Fruit fly (Drosophila melanogaster) whole organism, embryonic: ENCODE data around the gene Pxn.

Experiments
- Atf6 ChIP-seq: fragments of 200-800 bp; sonication (Bioruptor generic); IDR thresholded peaks from 2 replicates; pipeline ENCODE4 v1.3.6; 2022; ENCODE audit warnings: missing biosample characterization, missing genetic modification characterization
- B-H1 ChIP-seq: fragments of 200-800 bp; sonication (Bioruptor generic); IDR thresholded peaks from 3 replicates; pipeline ENCODE4 v1.3.6; 2022; ENCODE audit warnings: missing biosample characterization, missing genetic modification characterization
- Bteb2 ChIP-seq: fragments of 200-800 bp; sonication (Bioruptor generic); optimal IDR thresholded peaks from 2 replicates; lab custom pipeline; 2016; ENCODE audit warnings: missing biosample characterization, missing genetic modification characterization
- CG10959 ChIP-seq: fragments of 200-800 bp; sonication (Bioruptor generic); IDR thresholded peaks from 2 replicates; pipeline ENCODE4 v1.3.6; 2022; ENCODE audit warnings: missing biosample characterization, missing genetic modification characterization
- CG11695 ChIP-seq: fragments of 200-800 bp; sonication (Bioruptor generic); IDR thresholded peaks from 3 replicates; pipeline ENCODE4 v1.3.6; 2022; ENCODE audit warnings: missing biosample characterization, missing genetic modification characterization
- CG11696 ChIP-seq: fragments of 200-800 bp; sonication (Bioruptor generic); IDR thresholded peaks from 2 replicates; pipeline ENCODE4 v1.3.6; 2022; ENCODE audit warnings: missing biosample characterization, missing genetic modification characterization
- CG17328 ChIP-seq: fragments of 200-800 bp; sonication (Bioruptor generic); IDR thresholded peaks from 2 replicates; pipeline ENCODE4 v1.3.6; 2022; ENCODE audit warnings: missing biosample characterization, missing genetic modification characterization
- CG18262 ChIP-seq: fragments of 200-800 bp; optimal IDR thresholded peaks from 3 replicates; lab custom pipeline; 2019; ENCODE audit warnings: missing biosample characterization, mild to moderate bottlenecking, missing genetic modification characterization, moderate library complexity
- CG18476 ChIP-seq: fragments of 200-800 bp; sonication (Bioruptor generic); optimal IDR thresholded peaks from 2 replicates; lab custom pipeline; 2016; ENCODE audit warnings: missing biosample characterization, mild to moderate bottlenecking, missing genetic modification characterization
- CG18619 ChIP-seq: fragments of 200-800 bp; sonication (Bioruptor generic); optimal IDR thresholded peaks from 3 replicates; lab custom pipeline; 2017; ENCODE audit warnings: missing biosample characterization, mild to moderate bottlenecking, missing genetic modification characterization
- CG30020 ChIP-seq: fragments of 200-800 bp; optimal IDR thresholded peaks from 2 replicates; lab custom pipeline; 2019; ENCODE audit warnings: missing biosample characterization, mild to moderate bottlenecking, missing genetic modification characterization, moderate library complexity
- CG4707 ChIP-seq: fragments of 200-800 bp; sonication (Bioruptor generic); optimal IDR thresholded peaks from 2 replicates; lab custom pipeline; 2018; ENCODE audit warnings: missing biosample characterization, mild to moderate bottlenecking, missing genetic modification characterization, moderate library complexity
- CG4820 ChIP-seq: fragments of 200-800 bp; sonication (Bioruptor generic); optimal IDR thresholded peaks from 3 replicates; lab custom pipeline; 2016; ENCODE audit warnings: missing biosample characterization, missing genetic modification characterization
- CG4854 ChIP-seq: fragments of 200-800 bp; sonication (Bioruptor generic); optimal IDR thresholded peaks from 2 replicates; lab custom pipeline; 2016; ENCODE audit warnings: missing biosample characterization, missing genetic modification characterization, inconsistent platforms
- CG6175 ChIP-seq: fragments of 200-800 bp; sonication (Bioruptor generic); IDR thresholded peaks from 3 replicates; pipeline ENCODE4 v1.3.6; 2022; ENCODE audit warnings: missing biosample characterization, missing genetic modification characterization
- CG7271 ChIP-seq: fragments of 200-800 bp; sonication (Bioruptor generic); optimal IDR thresholded peaks from 2 replicates; lab custom pipeline; 2018; ENCODE audit warnings: missing biosample characterization, mild to moderate bottlenecking, missing genetic modification characterization, moderate library complexity
- CG8944 ChIP-seq: fragments of 200-800 bp; sonication (Bioruptor generic); optimal IDR thresholded peaks from 3 replicates; lab custom pipeline; 2016; ENCODE audit warnings: missing biosample characterization, missing genetic modification characterization
- CG9727 ChIP-seq: fragments of 200-800 bp; sonication (Bioruptor generic); optimal IDR thresholded peaks from 3 replicates; lab custom pipeline; 2017; ENCODE audit warnings: missing biosample characterization, mild to moderate bottlenecking, missing genetic modification characterization
- CG9817 ChIP-seq: fragments of 200-800 bp; sonication (Bioruptor generic); optimal IDR thresholded peaks from 2 replicates; lab custom pipeline; 2018; ENCODE audit warnings: missing biosample characterization, mild to moderate bottlenecking, missing genetic modification characterization, moderate library complexity
- D19B ChIP-seq: fragments of 200-800 bp; sonication (Bioruptor generic); optimal IDR thresholded peaks from 2 replicates; lab custom pipeline; 2017; ENCODE audit warnings: missing biosample characterization, mild to moderate bottlenecking, missing genetic modification characterization
- Dek ChIP-seq: fragments of 200-800 bp; sonication (Bioruptor generic); optimal IDR thresholded peaks from 3 replicates; lab custom pipeline; 2019; ENCODE audit warnings: missing biosample characterization, mild to moderate bottlenecking, missing genetic modification characterization, moderate library complexity
- Dip2 ChIP-seq: fragments of 200-800 bp; sonication (Bioruptor generic); IDR thresholded peaks from 2 replicates; pipeline ENCODE4 v1.3.6; 2022; ENCODE audit warnings: missing biosample characterization, missing genetic modification characterization
- Fer1 ChIP-seq: fragments of 200-800 bp; sonication (Bioruptor generic); optimal IDR thresholded peaks from 2 replicates; lab custom pipeline; 2017; ENCODE audit warnings: missing biosample characterization, mild to moderate bottlenecking, missing genetic modification characterization
- GATAe ChIP-seq: fragments of 200-800 bp; sonication (Bioruptor generic); conservative IDR thresholded peaks from 2 replicates; pipeline ENCODE4 v1.3.6; 2022; ENCODE audit warnings: missing biosample characterization, missing genetic modification characterization
- Gsc ChIP-seq: fragments of 200-800 bp; sonication (Bioruptor generic); IDR thresholded peaks from 2 replicates; pipeline ENCODE4 v1.3.6; 2022; ENCODE audit warnings: missing biosample characterization, missing genetic modification characterization
- HmgZ ChIP-seq: fragments of 200-800 bp; sonication (Bioruptor generic); optimal IDR thresholded peaks from 2 replicates; lab custom pipeline; 2018; ENCODE audit warnings: missing biosample characterization, mild to moderate bottlenecking, missing genetic modification characterization
- Hmr ChIP-seq: fragments of 200-800 bp; sonication (Bioruptor generic); optimal IDR thresholded peaks from 3 replicates; lab custom pipeline; 2017; ENCODE audit warnings: mild to moderate bottlenecking, missing biosample characterization, missing genetic modification reagents, missing genetic modification characterization
- Hsf ChIP-seq: fragments of 200-800 bp; sonication (Bioruptor generic); optimal IDR thresholded peaks from 3 replicates; lab custom pipeline; 2016; ENCODE audit warnings: missing biosample characterization, missing genetic modification characterization
- Mes4 ChIP-seq: fragments of 200-800 bp; sonication (Bioruptor generic); optimal IDR thresholded peaks from 2 replicates; lab custom pipeline; 2016; ENCODE audit warnings: missing biosample characterization, missing genetic modification characterization
- Pdp1 ChIP-seq, 2 experiments: fragments of 200-800 bp; sonication (Bioruptor generic); optimal IDR thresholded peaks; 3 replicates each; lab custom pipeline; 2016; ENCODE audit warnings: missing biosample characterization in 2 of 2, missing genetic modification characterization in 2 of 2, mild to moderate bottlenecking in 1 of 2, moderate library complexity in 1 of 2
- Six4 ChIP-seq: fragments of 200-800 bp; sonication (Bioruptor generic); optimal IDR thresholded peaks from 2 replicates; lab custom pipeline; 2016; ENCODE audit warnings: missing biosample characterization, missing genetic modification characterization
- Xrp1 ChIP-seq: fragments of 200-800 bp; sonication (Bioruptor generic); IDR thresholded peaks from 2 replicates; pipeline ENCODE4 v1.3.6; 2022; ENCODE audit warnings: missing biosample characterization, missing genetic modification characterization
- az2 ChIP-seq: fragments of 200-800 bp; sonication (Bioruptor generic); optimal IDR thresholded peaks from 3 replicates; lab custom pipeline; 2016; ENCODE audit warnings: missing biosample characterization, missing genetic modification characterization
- chinmo ChIP-seq: fragments of 200-800 bp; sonication (Bioruptor generic); IDR thresholded peaks from 4 replicates; pipeline ENCODE4 v1.3.6; 2022; ENCODE audit warnings: missing biosample characterization, missing genetic modification characterization; ENCODE audit not compliant: partially characterized antibody
- corto ChIP-seq: fragments of 200-800 bp; sonication (Bioruptor generic); optimal IDR thresholded peaks from 2 replicates; lab custom pipeline; 2016; ENCODE audit warnings: missing biosample characterization, mild to moderate bottlenecking, missing genetic modification characterization, moderate library complexity
- croc ChIP-seq: fragments of 200-800 bp; sonication (Bioruptor generic); conservative IDR thresholded peaks from 3 replicates; pipeline ENCODE4 v1.3.6; 2022; ENCODE audit warnings: missing biosample characterization, missing genetic modification characterization
- fd102C ChIP-seq: fragments of 200-800 bp; sonication (Bioruptor generic); optimal IDR thresholded peaks from 2 replicates; lab custom pipeline; 2018; ENCODE audit warnings: missing biosample characterization, mild to moderate bottlenecking, missing genetic modification characterization, moderate library complexity
- gsb ChIP-seq: fragments of 200-800 bp; sonication (Bioruptor generic); IDR thresholded peaks from 2 replicates; pipeline ENCODE4 v1.3.6; 2022; ENCODE audit warnings: missing biosample characterization, missing genetic modification characterization
- klu ChIP-seq: fragments of 200-800 bp; sonication (Bioruptor generic); IDR thresholded peaks from 2 replicates; pipeline ENCODE4 v1.3.6; 2022; ENCODE audit warnings: missing biosample characterization, missing genetic modification characterization
- lilli ChIP-seq: fragments of 200-800 bp; sonication (Bioruptor generic); optimal IDR thresholded peaks from 3 replicates; lab custom pipeline; 2016; ENCODE audit warnings: missing biosample characterization, missing genetic modification characterization
- oc ChIP-seq: fragments of 200-800 bp; sonication (Bioruptor generic); optimal IDR thresholded peaks from 2 replicates; lab custom pipeline; 2018; ENCODE audit warnings: missing biosample characterization, mild to moderate bottlenecking, missing genetic modification characterization, moderate library complexity
- ranshi ChIP-seq: fragments of 200-800 bp; sonication (Bioruptor generic); IDR thresholded peaks from 2 replicates; pipeline ENCODE4 v1.3.6; 2022; ENCODE audit warnings: missing biosample characterization, missing genetic modification characterization
- sc ChIP-seq, 3 experiments: fragments of >200 bp in 2 of 3; fragments of 200-800 bp in 1 of 3; sonication (Bioruptor generic) in 1 of 3; optimal IDR thresholded peaks; 2 replicates in 2 of 3; 3 replicates in 1 of 3; lab custom pipeline; 2017; ENCODE audit warnings: mild to moderate bottlenecking in 1 of 3, missing biosample characterization in 1 of 3, missing genetic modification characterization in 1 of 3, missing genetic modification reagents in 1 of 3
- sens ChIP-seq: fragments of 200-800 bp; sonication (Bioruptor generic); peaks from one replicate; lab custom pipeline; 2016; ENCODE audit warnings: missing biosample characterization, missing genetic modification characterization
- sens-2 ChIP-seq: fragments of 200-800 bp; sonication (Bioruptor generic); IDR thresholded peaks from 2 replicates; pipeline ENCODE4 v1.3.6; 2022; ENCODE audit warnings: missing biosample characterization, missing genetic modification characterization
- sug ChIP-seq: fragments of 200-800 bp; optimal IDR thresholded peaks from 2 replicates; lab custom pipeline; 2019; ENCODE audit warnings: missing biosample characterization, mild to moderate bottlenecking, missing genetic modification characterization, moderate library complexity
- tgo ChIP-seq: fragments of 200-800 bp; sonication (Bioruptor generic); IDR thresholded peaks from 3 replicates; pipeline ENCODE4 v1.3.6; 2022; ENCODE audit warnings: missing biosample characterization, missing genetic modification characterization
- tna ChIP-seq: fragments of 200-800 bp; sonication (Bioruptor generic); IDR thresholded peaks from 2 replicates; pipeline ENCODE4 v1.3.6; 2022; ENCODE audit warnings: missing biosample characterization, missing genetic modification characterization; ENCODE audit not compliant: partially characterized antibody
- trh ChIP-seq: fragments of 200-800 bp; sonication (Bioruptor generic); optimal IDR thresholded peaks from 2 replicates; lab custom pipeline; 2016; ENCODE audit warnings: missing biosample characterization, missing genetic modification characterization
- wek ChIP-seq: fragments of 200-800 bp; sonication (Bioruptor generic); optimal IDR thresholded peaks from 3 replicates; lab custom pipeline; 2018; ENCODE audit warnings: missing biosample characterization, mild to moderate bottlenecking, missing genetic modification characterization, moderate library complexity
- wor ChIP-seq: fragments of 200-800 bp; sonication (Bioruptor generic); IDR thresholded peaks from 2 replicates; pipeline ENCODE4 v1.3.6; 2022; ENCODE audit warnings: missing biosample characterization, missing genetic modification characterization
- zfh1 ChIP-seq: fragments of 200-800 bp; sonication (Bioruptor generic); IDR thresholded peaks from 3 replicates; pipeline ENCODE4 v1.3.6; 2022; ENCODE audit warnings: missing biosample characterization, missing genetic modification characterization

The Pxn gene

DNA sequence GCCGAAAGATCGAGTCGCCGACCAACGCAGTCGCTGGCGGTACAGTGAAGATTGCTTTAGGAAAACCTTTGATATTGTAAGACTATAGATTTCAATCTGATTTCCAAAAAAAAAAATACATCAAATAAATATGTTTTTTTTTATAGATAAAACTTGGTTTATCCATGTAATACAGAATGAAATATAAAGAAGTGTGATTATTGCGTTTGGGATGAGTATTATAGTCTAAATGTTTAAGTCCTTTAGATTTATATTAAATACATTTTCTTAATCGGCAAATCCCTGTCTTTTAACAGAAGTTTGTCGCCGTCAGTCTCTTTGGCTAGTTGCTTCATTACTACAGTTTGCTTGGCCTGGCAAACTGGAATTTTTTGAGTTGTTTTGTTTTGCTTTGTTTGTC, 48.0 kb downstream of the Pxn start (continued):
- TF ChIP-seq Fer1 (peak; percentile 10), HmgZ (tag; lab: Kevin White, UChicago) (no peak), gsb (GFP tag; lab: Robert Waterston, UW) (no peak), CG9817 (tag; lab: Kevin White, UChicago) (peak; percentile 11), tna (GFP tag; lab: Robert Waterston, UW) (no peak), CG4707 (GFP tag; lab: Kevin White, UChicago) (no peak), CG6175 (no peak), sug (tag; lab: Kevin White, UChicago) (no peak), wek (GFP tag; lab: Kevin White, UChicago) (no peak), sc (optimal IDR thresholded peaks at IDR 0.05; lab: Kevin White, UChicago) (no peak), sc (GFP tag; optimal IDR thresholded peaks at IDR 0.05; lab: Kevin White, UChicago) (no peak), zfh1 (GFP tag; lab: Robert Waterston, UW) (no peak), oc (tag; lab: Kevin White, UChicago) (no peak), CG17328 (no peak), klu (GFP tag; lab: Robert Waterston, UW) (0 out of 2 replicates have a peak, but pooled peaks have one; percentile 12), CG18262 (tag; lab: Kevin White, UChicago) (no peak), Mes4 (GFP tag; lab: Kevin White, UChicago) (no peak), CG18619 (GFP tag; lab: Kevin White, UChicago) (no peak), fd102C (GFP tag; lab: Kevin White, UChicago) (no peak), wor (GFP tag; lab: Robert Waterston, UW) (no peak), CG30020 (tag; lab: Kevin White, UChicago) (no peak), ranshi (GFP tag; lab: Robert Waterston, UW) (no peak; the same call in 1 of the 2 replicates), CG10959 (GFP tag; lab: Robert Waterston, UW) (no peak), Dek (tag; lab: Kevin White, UChicago) (no peak), Hsf (GFP tag; lab: Kevin White, UChicago) (no peak), CG4820 (GFP tag; lab: Kevin White, UChicago) (no peak), GATAe (no peak), Gsc (GFP tag; lab: Robert Waterston, UW) (no peak), CG9727 (GFP tag; lab: Kevin White, UChicago) (no peak), Six4 (GFP tag; lab: Kevin White, UChicago) (no peak), sens-2 (no peak), CG4854 (GFP tag; lab: Kevin White, UChicago) (no peak), D19B (no peak), CG7271 (no peak), CG18476 (no peak), CG11696 (GFP tag; lab: Robert Waterston, UW) (peak; percentile 18; the same call in 1 of the 2 replicates), Atf6 (GFP tag; lab: Robert Waterston, UW) (peak; percentile 47), lilli (GFP tag; lab: Kevin White, UChicago) (no peak), Bteb2 (GFP tag; lab: Kevin White, UChicago) (no peak), B-H1 (GFP tag; lab: Robert Waterston, UW) (no peak), Dip2 (GFP tag; lab: Robert Waterston, UW) (no peak), croc (GFP tag; lab: Robert Waterston, UW) (no peak), Pdp1 (GFP tag; optimal IDR thresholded peaks at IDR 0.05; lab: Kevin White, UChicago) (no peak), CG8944 (GFP tag; lab: Kevin White, UChicago) (no peak), tgo (GFP tag; lab: Robert Waterston, UW) (peak; percentile 36; the same call in 2 of the 3 replicates), Hmr (GFP tag; lab: Kevin White, UChicago) (no peak), trh (GFP tag; lab: Kevin White, UChicago) (no peak), CG11695 (GFP tag; lab: Robert Waterston, UW) (peak; percentile 63; the same call in 2 of the 3 replicates), corto (GFP tag; lab: Kevin White, UChicago) (no peak), az2 (no peak), sens (no peak), Xrp1 (GFP tag; lab: Robert Waterston, UW) (peak; percentile 24; the same call in 1 of the 2 replicates), chinmo (no peak)
